Fruit fly (Drosophila melanogaster): ENCODE measurements around the gene obst-E.

DNA sequence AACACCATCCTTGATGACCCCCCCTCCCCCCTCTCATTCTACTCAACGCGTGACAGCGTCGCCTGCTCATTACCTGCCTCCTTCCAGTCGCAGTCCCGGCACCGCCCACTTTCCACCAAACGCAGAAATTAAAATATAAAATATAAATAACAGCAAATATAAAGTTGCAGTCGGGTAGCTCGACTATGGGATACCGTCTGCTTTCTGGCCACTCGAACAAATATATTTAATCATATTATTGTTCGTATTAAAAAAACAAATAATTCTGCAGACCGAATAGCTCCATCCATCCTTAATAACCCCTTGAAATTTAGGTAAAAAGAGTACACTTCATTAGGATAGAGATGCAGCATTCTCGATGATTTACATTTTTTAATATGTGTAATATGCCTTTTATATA lies 17.8 kb downstream of the obst-E start:
- TF ChIP-seq Clk (GFP tag; optimal IDR thresholded peaks at IDR 0.05) (no peak), CG33017 (tag; optimal IDR thresholded peaks at IDR 0.05) (no peak), CG11617 (GFP tag; optimal IDR thresholded peaks at IDR 0.05) (no peak), CG14711 (tag; optimal IDR thresholded peaks at IDR 0.05) (no peak), Hr96 (GFP tag; optimal IDR thresholded peaks at IDR 0.05) (no peak), CG5204 (GFP tag; optimal IDR thresholded peaks at IDR 0.05) (no peak), CG1620 (GFP tag; optimal IDR thresholded peaks at IDR 0.05) (no peak), cic (GFP tag; optimal IDR thresholded peaks at IDR 0.05) (no peak), CG7045 (GFP tag; optimal IDR thresholded peaks at IDR 0.05) (no peak), ovo (GFP tag; optimal IDR thresholded peaks at IDR 0.05) (no peak), kay (GFP tag; ENCODE audit: borderline replicate concordance) (no peak), Crg-1 (GFP tag; optimal IDR thresholded peaks at IDR 0.05) (no peak), bab1 (GFP tag; optimal IDR thresholded peaks at IDR 0.05) (no peak)

Measured in whole organism, adult.